Fruit fly (Drosophila melanogaster): Measurements from ENCODE around the gene ND-15.
A peak's percentile ranks its signal among the peaks of the same experiment; 100 is the strongest.

The ND-15 gene

dm6 chr2L:161453-162175 lies 47.1 kb downstream of the ND-15 start (continued):
- TF ChIP-seq repo (GFP tag; optimal IDR thresholded peaks at IDR 0.05) = no peak
- no peak for TF ChIP-seq slbo (GFP tag; IDR thresholded peaks at IDR 0.05)
- TF ChIP-seq CG2678 (tag; optimal IDR thresholded peaks at IDR 0.05) = peak; percentile 27
- TF ChIP-seq CG16863 (GFP tag; optimal IDR thresholded peaks at IDR 0.05) = no peak
- TF ChIP-seq scrt (GFP tag; optimal IDR thresholded peaks at IDR 0.05) = peak; percentile 29
- no peak for TF ChIP-seq CG14860 (GFP tag; IDR thresholded peaks at IDR 0.05; ENCODE audit: partially characterized antibody)
- no peak for TF ChIP-seq MESR4 (GFP tag; optimal IDR thresholded peaks at IDR 0.05)
- TF ChIP-seq sima (GFP tag; optimal IDR thresholded peaks at IDR 0.05) = no peak
- TF ChIP-seq CG9727 (GFP tag; optimal IDR thresholded peaks at IDR 0.05) = no peak
- TF ChIP-seq Aef1 (GFP tag; IDR thresholded peaks at IDR 0.05) = no peak
- peak; percentile 51 for TF ChIP-seq CG15696 (tag; optimal IDR thresholded peaks at IDR 0.05)
- TF ChIP-seq ewg (GFP tag; optimal IDR thresholded peaks at IDR 0.05) = no peak
- no peak for TF ChIP-seq croc (GFP tag; conservative IDR thresholded peaks at IDR 0.05)
- no peak for TF ChIP-seq ind (GFP tag; optimal IDR thresholded peaks at IDR 0.05)
- TF ChIP-seq CG17328 (GFP tag; IDR thresholded peaks at IDR 0.05) = no peak
- TF ChIP-seq CG34376 (GFP tag; optimal IDR thresholded peaks at IDR 0.05) = peak; percentile 85
- no peak for TF ChIP-seq crc (GFP tag; optimal IDR thresholded peaks at IDR 0.05)
- no peak for TF ChIP-seq Adf1 (GFP tag; IDR thresholded peaks at IDR 0.05)
- TF ChIP-seq pan (optimal IDR thresholded peaks at IDR 0.05) = no peak
- no peak for TF ChIP-seq pan (GFP tag; optimal IDR thresholded peaks at IDR 0.05 in 1 of 2, IDR thresholded peaks at IDR 0.05 in 1 of 2)
- no peak for TF ChIP-seq Hr78 (GFP tag; optimal IDR thresholded peaks at IDR 0.05)
- TF ChIP-seq CG10147 (GFP tag; optimal IDR thresholded peaks at IDR 0.05) = peak; percentile 26
- TF ChIP-seq Fer1 (GFP tag; optimal IDR thresholded peaks at IDR 0.05) = peak; percentile 52
- no peak for TF ChIP-seq H15 (GFP tag; IDR thresholded peaks at IDR 0.05)
- no peak for TF ChIP-seq CG1603 (tag; optimal IDR thresholded peaks at IDR 0.05)
- peak; percentile 20 for TF ChIP-seq trem (tag; optimal IDR thresholded peaks at IDR 0.05)
- TF ChIP-seq pum (GFP tag; optimal IDR thresholded peaks at IDR 0.05) = no peak
- no peak for TF ChIP-seq CG18476 (GFP tag; optimal IDR thresholded peaks at IDR 0.05)
- no peak for TF ChIP-seq gt (GFP tag; IDR thresholded peaks at IDR 0.05)
- TF ChIP-seq Awh (GFP tag; IDR thresholded peaks at IDR 0.05) = no peak
- TF ChIP-seq CG1647 (GFP tag; optimal IDR thresholded peaks at IDR 0.05) = no peak
- TF ChIP-seq HLHmδ (GFP tag; optimal IDR thresholded peaks at IDR 0.05) = peak; percentile 76
- peak; percentile 14 for TF ChIP-seq CG13296 (GFP tag; optimal IDR thresholded peaks at IDR 0.05)
- TF ChIP-seq lov (optimal IDR thresholded peaks at IDR 0.05) = no peak
- TF ChIP-seq lov (GFP tag; IDR thresholded peaks at IDR 0.05) = no peak
- TF ChIP-seq CG12219 (GFP tag; optimal IDR thresholded peaks at IDR 0.05) = no peak
- TF ChIP-seq CG3065 (GFP tag; optimal IDR thresholded peaks at IDR 0.05) = no peak
- TF ChIP-seq twi (tag; optimal IDR thresholded peaks at IDR 0.05) = peak; percentile 55
- TF ChIP-seq jumu (GFP tag; optimal IDR thresholded peaks at IDR 0.05) = no peak
- no peak for TF ChIP-seq run (tag; optimal IDR thresholded peaks at IDR 0.05)
- no peak for TF ChIP-seq CG10959 (GFP tag; IDR thresholded peaks at IDR 0.05)
- TF ChIP-seq Pdp1 (GFP tag; optimal IDR thresholded peaks at IDR 0.05) = peak in 1 of 2 experiments; percentile 77
- no peak for TF ChIP-seq CG18262 (tag; optimal IDR thresholded peaks at IDR 0.05)
- no peak for TF ChIP-seq CG17802 (tag; optimal IDR thresholded peaks at IDR 0.05)
- TF ChIP-seq sisA (GFP tag; IDR thresholded peaks at IDR 0.05) = no peak
- no peak for TF ChIP-seq tup (GFP tag; optimal IDR thresholded peaks at IDR 0.05)
- TF ChIP-seq CG10366 (GFP tag; IDR thresholded peaks at IDR 0.05) = no peak
- TF ChIP-seq pita (GFP tag; optimal IDR thresholded peaks at IDR 0.05) = no peak
- no peak for TF ChIP-seq dati (GFP tag; IDR thresholded peaks at IDR 0.05)
- no peak for TF ChIP-seq CG2202 (tag; optimal IDR thresholded peaks at IDR 0.05)
- TF ChIP-seq sim (GFP tag; IDR thresholded peaks at IDR 0.05) = no peak
